Worm (Caenorhabditis elegans): Measurements from ENCODE around the gene pqn-2.

ce11 chrV:10426253-10426652 is 44.0 kb downstream of the pqn-2 start, which contains the start of gene apc-10:
- TF ChIP-seq ceh-82 (tag; optimal IDR thresholded peaks at IDR 0.05): no peak
- no peak for TF ChIP-seq fkh-2 (tag; optimal IDR thresholded peaks at IDR 0.05)
- no peak for TF ChIP-seq pha-4 (tag; optimal IDR thresholded peaks at IDR 0.05)
- TF ChIP-seq lin-15B (tag; optimal IDR thresholded peaks at IDR 0.05): no peak
- TF ChIP-seq pqm-1 (tag; optimal IDR thresholded peaks at IDR 0.05): no peak
- TF ChIP-seq unc-62 (GFP tag; optimal IDR thresholded peaks at IDR 0.05): no peak
- no peak for TF ChIP-seq fos-1 (tag; optimal IDR thresholded peaks at IDR 0.05)
- no peak for TF ChIP-seq nfya-1 (tag; optimal IDR thresholded peaks at IDR 0.05; ENCODE audit: insufficient read depth)
- TF ChIP-seq egl-27 (tag; optimal IDR thresholded peaks at IDR 0.05): no peak
- TF ChIP-seq sea-2 (GFP tag; optimal IDR thresholded peaks at IDR 0.05): no peak
- no peak for TF ChIP-seq elt-1 (tag; optimal IDR thresholded peaks at IDR 0.05)
- no peak for TF ChIP-seq nhr-11 (tag; optimal IDR thresholded peaks at IDR 0.05)

All from whole organism, L3 larva.